Worm (Caenorhabditis elegans): ENCODE results near the gene B0416.5.

B0416.5 gene

DNA sequence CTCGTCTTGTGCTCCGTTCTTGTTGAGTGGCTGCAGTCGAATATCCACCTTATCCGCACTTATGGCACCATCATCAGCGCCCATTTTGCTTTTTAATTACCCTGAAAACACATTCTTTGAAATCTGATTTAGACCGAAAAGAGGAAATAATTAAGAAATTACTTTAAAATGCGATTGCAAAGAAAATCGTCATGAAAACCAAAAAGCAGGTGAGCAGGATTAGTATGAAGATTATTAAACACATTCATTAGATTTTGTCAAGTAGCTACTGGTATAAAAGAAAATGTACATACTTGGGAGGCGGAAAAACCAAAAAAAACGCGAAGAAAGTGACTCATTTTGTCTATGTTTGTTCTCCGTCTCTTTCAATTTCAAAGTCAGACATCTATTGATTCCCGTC is at the start of gene B0416.5:
Gene B0416.5, minus strand, starts transcription at position 101 of the 400 bp plus-strand sequence.
- no peak for TF ChIP-seq ztf-11 (tag; optimal IDR thresholded peaks at IDR 0.05)
- no peak for TF ChIP-seq dpl-1 (GFP tag; optimal IDR thresholded peaks at IDR 0.05)
- TF ChIP-seq ztf-4 (tag; optimal IDR thresholded peaks at IDR 0.05) = no peak
- no peak for TF ChIP-seq tbx-2 (tag; optimal IDR thresholded peaks at IDR 0.05)
- no peak for TF ChIP-seq ces-1 (GFP tag; optimal IDR thresholded peaks at IDR 0.05)
- no peak for TF ChIP-seq nhr-84 (tag; optimal IDR thresholded peaks at IDR 0.05)
- TF ChIP-seq fos-1 (tag; optimal IDR thresholded peaks at IDR 0.05) = no peak
- no peak for TF ChIP-seq unc-30 (tag; optimal IDR thresholded peaks at IDR 0.05)
- TF ChIP-seq tlp-1 (tag; optimal IDR thresholded peaks at IDR 0.05) = no peak
- TF ChIP-seq unc-130 (tag; optimal IDR thresholded peaks at IDR 0.05) = no peak
- TF ChIP-seq snu-23 (GFP tag; optimal IDR thresholded peaks at IDR 0.05) = no peak
- no peak for TF ChIP-seq elt-2 (tag; optimal IDR thresholded peaks at IDR 0.05)
- no peak for TF ChIP-seq nhr-12 (tag; optimal IDR thresholded peaks at IDR 0.05)
- no peak for TF ChIP-seq snpc-4 (tag; optimal IDR thresholded peaks at IDR 0.05)
- TF ChIP-seq pag-3 (tag; optimal IDR thresholded peaks at IDR 0.05; ENCODE audit: borderline replicate concordance, insufficient read depth) = no peak
- no peak for TF ChIP-seq aha-1 (tag; optimal IDR thresholded peaks at IDR 0.05)
- no peak for TF ChIP-seq nhr-20 (tag; optimal IDR thresholded peaks at IDR 0.05)
- no peak for TF ChIP-seq sup-37 (GFP tag; optimal IDR thresholded peaks at IDR 0.05)
- TF ChIP-seq rnt-1 (tag; optimal IDR thresholded peaks at IDR 0.05) = no peak

DNA sequence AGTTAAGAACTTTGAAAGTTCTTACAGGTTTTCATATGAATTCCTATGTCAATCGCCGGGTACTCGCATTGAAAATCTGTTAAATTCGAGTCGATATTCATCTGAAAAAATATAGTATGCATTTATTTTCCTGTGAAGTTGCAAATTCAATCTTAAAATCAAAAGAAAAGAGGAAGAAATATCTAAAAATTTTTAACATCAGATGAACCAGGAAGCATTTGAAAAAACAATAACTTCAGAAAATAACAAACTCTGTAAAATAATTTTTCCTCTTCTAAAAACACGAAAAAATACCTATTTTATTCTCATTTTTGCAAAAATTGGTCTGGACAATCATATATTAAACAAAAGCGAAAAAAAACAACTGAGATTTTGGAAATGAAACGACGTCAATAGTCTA is 48.4 kb upstream of the B0416.5 start, which contains the start of gene npr-7:
Gene npr-7, minus strand, starts transcription at position 101 of the 400 bp plus-strand sequence.
- TF ChIP-seq zag-1 (tag; optimal IDR thresholded peaks at IDR 0.05) = no peak
- no peak for TF ChIP-seq ets-5 (GFP tag; IDR thresholded peaks at IDR 0.05)
- TF ChIP-seq C04F5.9 (tag; optimal IDR thresholded peaks at IDR 0.05) = no peak
- no peak for TF ChIP-seq dsc-1 (tag; optimal IDR thresholded peaks at IDR 0.05)
- TF ChIP-seq lsy-2 (tag; optimal IDR thresholded peaks at IDR 0.05) = no peak
- no peak for TF ChIP-seq nhr-85 (tag)
- TF ChIP-seq lin-15B (tag; optimal IDR thresholded peaks at IDR 0.05) = no peak

DNA sequence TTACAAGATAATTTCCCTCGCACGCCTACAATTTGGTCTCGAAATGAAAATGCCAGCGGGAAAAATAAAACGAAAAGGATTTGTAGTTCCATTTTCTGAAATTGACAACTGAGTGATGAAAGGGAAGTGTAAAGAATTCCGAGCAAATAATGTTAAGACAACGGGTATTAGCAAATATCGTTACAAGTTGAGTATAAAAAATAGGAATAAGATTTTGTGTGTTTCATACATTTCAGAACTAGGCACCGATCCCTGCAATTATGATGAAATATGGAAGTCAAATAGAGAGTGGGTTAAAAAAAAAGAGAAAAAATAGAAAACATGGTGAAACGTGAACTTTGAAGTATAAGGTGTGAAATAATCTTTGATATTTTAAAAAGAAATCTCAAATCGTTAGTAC is 43.7 kb upstream of the B0416.5 start, which contains the start of gene ttr-38:
Gene ttr-38, minus strand, starts transcription at position 101 of the 400 bp plus-strand sequence.
- TF ChIP-seq snu-23 (GFP tag; optimal IDR thresholded peaks at IDR 0.05) (no peak), unc-86 (tag; optimal IDR thresholded peaks at IDR 0.05) (no peak), sox-4 (tag; optimal IDR thresholded peaks at IDR 0.05) (no peak), ceh-88 (GFP tag; IDR thresholded peaks at IDR 0.05) (no peak), zag-1 (tag; optimal IDR thresholded peaks at IDR 0.05) (no peak)

DNA sequence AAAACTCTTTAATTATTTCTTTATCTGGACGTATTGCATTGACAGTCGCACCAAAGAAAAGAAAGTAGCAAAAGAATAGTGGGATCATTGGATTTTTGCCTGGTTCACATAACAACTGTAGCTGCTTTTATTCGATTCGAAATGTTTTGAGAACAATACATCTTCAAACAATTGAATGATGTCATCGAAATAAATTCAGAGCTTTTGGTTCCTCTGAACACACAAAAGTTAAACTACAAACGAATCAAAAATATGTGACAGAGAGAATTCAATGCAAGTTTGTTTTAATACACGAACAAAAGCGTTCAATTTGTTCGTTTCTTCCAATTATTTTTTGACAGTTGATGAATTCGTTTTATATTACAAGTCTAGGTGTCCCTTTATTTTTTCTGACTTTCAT is 40.6 kb upstream of the B0416.5 start, which contains the start of gene H29C22.1:
Gene H29C22.1, minus strand, starts transcription at position 101 of the 400 bp plus-strand sequence.
- TF ChIP-seq aha-1 (tag; optimal IDR thresholded peaks at IDR 0.05) = no peak
- TF ChIP-seq lin-14 (GFP tag; optimal IDR thresholded peaks at IDR 0.05) = no peak
- TF ChIP-seq F16B12.6 (tag; optimal IDR thresholded peaks at IDR 0.05) = no peak
- TF ChIP-seq snu-23 (GFP tag; optimal IDR thresholded peaks at IDR 0.05) = no peak
- TF ChIP-seq tbx-2 (tag; optimal IDR thresholded peaks at IDR 0.05) = no peak
- no peak for TF ChIP-seq nhr-20 (tag; optimal IDR thresholded peaks at IDR 0.05)
- no peak for TF ChIP-seq efl-3 (GFP tag; optimal IDR thresholded peaks at IDR 0.05)
- no peak for TF ChIP-seq nhr-84 (tag; optimal IDR thresholded peaks at IDR 0.05)

DNA sequence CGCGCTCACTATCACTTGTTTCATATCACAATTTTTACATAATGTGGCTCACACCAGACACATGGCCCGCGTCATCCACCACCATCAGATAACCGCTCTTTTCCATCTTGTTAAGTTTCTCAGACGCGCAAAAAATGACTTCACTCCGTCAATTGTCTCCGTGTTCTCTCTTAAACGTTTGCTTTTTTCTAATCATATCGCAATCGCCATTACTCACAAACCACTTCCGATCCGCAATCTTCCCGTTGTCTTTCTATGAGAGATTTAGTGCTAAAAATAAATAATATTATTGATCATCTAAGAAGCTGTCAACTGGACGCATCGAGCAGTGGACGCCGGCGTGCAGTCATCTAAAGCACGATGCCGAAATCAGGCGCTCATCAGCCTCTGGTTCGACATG is 32.8 kb upstream of the B0416.5 start, which contains the start of gene tmc-2:
Gene tmc-2, plus strand, starts transcription at position 301 of the 400 bp plus-strand sequence.
- TF ChIP-seq C34B4.2 (tag; optimal IDR thresholded peaks at IDR 0.05) (no peak), mab-9 (GFP tag; IDR thresholded peaks at IDR 0.05) (no peak), efl-1 (optimal IDR thresholded peaks at IDR 0.05) (no peak), efl-1 (GFP tag; optimal IDR thresholded peaks at IDR 0.05 in 1 of 2) (peak in 1 of 2 experiments; percentile 46), efl-3 (GFP tag; optimal IDR thresholded peaks at IDR 0.05) (no peak), nhr-11 (tag; optimal IDR thresholded peaks at IDR 0.05) (no peak)

Measured in whole organism, L1 larva.